Fruit fly (Drosophila melanogaster): ENCODE results near the gene CG13065.

Gene CG13065

dm6 chr3L:16228659-16229205, 48.5 kb upstream of the CG13065 start, which contains the start of gene Tmx3 (continued):
- TF ChIP-seq toy (GFP tag; IDR thresholded peaks at IDR 0.05) (peak; percentile 72; the same call in 1 of the 2 replicates), CG7357 (GFP tag; IDR thresholded peaks at IDR 0.05) (peak; percentile 77), CG17328 (GFP tag; IDR thresholded peaks at IDR 0.05) (peak; percentile 89), dm (GFP tag; optimal IDR thresholded peaks at IDR 0.05) (peak; percentile 93), CG17829 (tag; optimal IDR thresholded peaks at IDR 0.05) (peak; percentile 90), CG3281 (GFP tag; optimal IDR thresholded peaks at IDR 0.05) (peak; percentile 74), ssp (GFP tag; IDR thresholded peaks at IDR 0.05) (peak; percentile 88), Sin3A (optimal IDR thresholded peaks at IDR 0.05) (no peak), slou (GFP tag; optimal IDR thresholded peaks at IDR 0.05) (peak; percentile 67), lbe (GFP tag; optimal IDR thresholded peaks at IDR 0.05) (peak; percentile 64), fd64A (GFP tag; optimal IDR thresholded peaks at IDR 0.05) (no peak), Mrtf (GFP tag; IDR thresholded peaks at IDR 0.05) (peak; percentile 84; the same call in 2 of the 3 replicates), CG6654 (GFP tag; optimal IDR thresholded peaks at IDR 0.05) (peak; percentile 33), Hmr (GFP tag; optimal IDR thresholded peaks at IDR 0.05) (peak; percentile 87), Eip74EF (GFP tag; optimal IDR thresholded peaks at IDR 0.05) (no peak), CG16863 (GFP tag; optimal IDR thresholded peaks at IDR 0.05) (peak; percentile 24), CG6854 (GFP tag; optimal IDR thresholded peaks at IDR 0.05) (peak; percentile 11), pb (GFP tag; optimal IDR thresholded peaks at IDR 0.05) (no peak), unpg (GFP tag; optimal IDR thresholded peaks at IDR 0.05) (no peak), CG14667 (GFP tag; IDR thresholded peaks at IDR 0.05) (peak; percentile 86), NFAT (GFP tag; IDR thresholded peaks at IDR 0.05) (peak; percentile 94), CG15514 (GFP tag; optimal IDR thresholded peaks at IDR 0.05) (peak; percentile 69), CG3838 (GFP tag; optimal IDR thresholded peaks at IDR 0.05) (peak; percentile 70), CG34376 (GFP tag; optimal IDR thresholded peaks at IDR 0.05) (no peak), CG31441 (GFP tag; IDR thresholded peaks at IDR 0.05) (peak; percentile 93), CG9876 (GFP tag; optimal IDR thresholded peaks at IDR 0.05) (no peak), CG7987 (GFP tag; optimal IDR thresholded peaks at IDR 0.05) (no peak), dimm (GFP tag; IDR thresholded peaks at IDR 0.05) (peak; percentile 84), CG13894 (tag; optimal IDR thresholded peaks at IDR 0.05) (no peak), CG12071 (GFP tag; optimal IDR thresholded peaks at IDR 0.05) (no peak), run (tag; optimal IDR thresholded peaks at IDR 0.05) (peak; percentile 30), zf30C (GFP tag; optimal IDR thresholded peaks at IDR 0.05) (no peak), Nf-YA (GFP tag; IDR thresholded peaks at IDR 0.05) (peak; percentile 81), wor (GFP tag; IDR thresholded peaks at IDR 0.05) (peak; percentile 79), CG14965 (GFP tag; optimal IDR thresholded peaks at IDR 0.05; ENCODE audit: borderline replicate concordance) (no peak), B-H2 (GFP tag; optimal IDR thresholded peaks at IDR 0.05) (no peak), CG1792 (GFP tag; optimal IDR thresholded peaks at IDR 0.05) (peak; percentile 12), CG13775 (GFP tag; optimal IDR thresholded peaks at IDR 0.05) (peak; percentile 87), PHDP (tag; optimal IDR thresholded peaks at IDR 0.05) (peak; percentile 91), CG15073 (GFP tag; optimal IDR thresholded peaks at IDR 0.05) (peak; percentile 42), sim (GFP tag; IDR thresholded peaks at IDR 0.05) (0 out of 2 replicates have a peak, but pooled peaks have one; percentile 50), Awh (GFP tag; IDR thresholded peaks at IDR 0.05) (peak; percentile 88), HLH4C (GFP tag; IDR thresholded peaks at IDR 0.05; ENCODE audit: partially characterized antibody) (no peak), sc (optimal IDR thresholded peaks at IDR 0.05) (no peak), sc (GFP tag; optimal IDR thresholded peaks at IDR 0.05) (peak; percentile 74), amos (GFP tag; IDR thresholded peaks at IDR 0.05; ENCODE audit: partially characterized antibody) (no peak), CG7786 (GFP tag; optimal IDR thresholded peaks at IDR 0.05) (peak; percentile 38), CG9797 (GFP tag; optimal IDR thresholded peaks at IDR 0.05) (peak; percentile 38), CG17568 (GFP tag; optimal IDR thresholded peaks at IDR 0.05) (no peak), CG32772 (GFP tag; IDR thresholded peaks at IDR 0.05) (peak; percentile 95), CG7745 (tag; optimal IDR thresholded peaks at IDR 0.05) (no peak)
